Fruit fly (Drosophila melanogaster) whole organism, embryonic: ENCODE measurements around the gene Rh4.
A peak's percentile ranks its signal among the peaks of the same experiment; 100 is the strongest.

Source experiments
- Atf3 ChIP-seq: fragments of 200-800 bp; sonication (Bioruptor generic); optimal IDR thresholded peaks from 3 replicates; lab custom pipeline; 2016; ENCODE audit warnings: missing biosample characterization, missing genetic modification characterization
- Atf6 ChIP-seq: fragments of 200-800 bp; sonication (Bioruptor generic); IDR thresholded peaks from 2 replicates; pipeline ENCODE4 v1.3.6; 2022; ENCODE audit warnings: missing biosample characterization, missing genetic modification characterization
- B-H1 ChIP-seq: fragments of 200-800 bp; sonication (Bioruptor generic); IDR thresholded peaks from 3 replicates; pipeline ENCODE4 v1.3.6; 2022; ENCODE audit warnings: missing biosample characterization, missing genetic modification characterization
- CG10147 ChIP-seq: fragments of 200-800 bp; sonication (Bioruptor generic); optimal IDR thresholded peaks from 2 replicates; lab custom pipeline; 2019; ENCODE audit warnings: missing biosample characterization, mild to moderate bottlenecking, missing genetic modification characterization, moderate library complexity
- CG10543 ChIP-seq: fragments of 200-800 bp; sonication (Bioruptor generic); optimal IDR thresholded peaks from 3 replicates; lab custom pipeline; 2017; ENCODE audit warnings: missing biosample characterization, mild to moderate bottlenecking, missing genetic modification characterization, moderate library complexity
- CG10979 ChIP-seq: fragments of 200-800 bp; sonication (Bioruptor generic); optimal IDR thresholded peaks from 2 replicates; lab custom pipeline; 2018; ENCODE audit warnings: missing biosample characterization, mild to moderate bottlenecking, missing genetic modification characterization, moderate library complexity
- CG11504 ChIP-seq: fragments of 200-800 bp; sonication (Bioruptor generic); optimal IDR thresholded peaks from 3 replicates; lab custom pipeline; 2019; ENCODE audit warnings: missing biosample characterization, mild to moderate bottlenecking, missing genetic modification characterization, moderate library complexity
- CG13296 ChIP-seq: fragments of 200-800 bp; sonication (Bioruptor generic); optimal IDR thresholded peaks from 3 replicates; lab custom pipeline; 2018; ENCODE audit warnings: missing biosample characterization, mild to moderate bottlenecking, missing genetic modification characterization
- CG17359 ChIP-seq: fragments of 200-800 bp; sonication (Bioruptor generic); optimal IDR thresholded peaks from 3 replicates; lab custom pipeline; 2018; ENCODE audit warnings: missing biosample characterization, mild to moderate bottlenecking, missing genetic modification characterization, moderate library complexity
- CG2199 ChIP-seq: fragments of 200-800 bp; sonication (Bioruptor generic); IDR thresholded peaks from 3 replicates; pipeline ENCODE4 v1.3.6; 2022; ENCODE audit warnings: missing biosample characterization, missing genetic modification characterization
- CG34422 ChIP-seq: fragments of 200-800 bp; sonication (Bioruptor generic); IDR thresholded peaks from 3 replicates; pipeline ENCODE4 v1.3.6; 2022; ENCODE audit warnings: missing biosample characterization, missing genetic modification characterization
- CG6654 ChIP-seq: fragments of 200-800 bp; sonication (Bioruptor generic); optimal IDR thresholded peaks from 2 replicates; lab custom pipeline; 2017; ENCODE audit warnings: missing biosample characterization, mild to moderate bottlenecking, missing genetic modification characterization
- CG7839 ChIP-seq: fragments of 200-800 bp; sonication (Bioruptor generic); optimal IDR thresholded peaks from 3 replicates; lab custom pipeline; 2018; ENCODE audit warnings: missing biosample characterization, mild to moderate bottlenecking, missing genetic modification characterization, moderate library complexity
- CG7963 ChIP-seq: fragments of 200-800 bp; sonication (Bioruptor generic); IDR thresholded peaks from 3 replicates; pipeline ENCODE4 v1.3.6; 2022; ENCODE audit warnings: missing biosample characterization, missing genetic modification characterization; ENCODE audit not compliant: partially characterized antibody
- CG8290 ChIP-seq, 3 experiments: fragments of 200-800 bp; sonication (Bioruptor generic); optimal IDR thresholded peaks; 2 replicates each; lab custom pipeline; 2016 to 2019; ENCODE audit warnings: missing biosample characterization in 3 of 3, missing genetic modification characterization in 3 of 3, mild to moderate bottlenecking in 2 of 3, moderate library complexity in 1 of 3
- CTCF ChIP-seq: fragments of 200-800 bp; sonication (Bioruptor generic); optimal IDR thresholded peaks from 2 replicates; lab custom pipeline; 2017; ENCODE audit warnings: missing biosample characterization, mild to moderate bottlenecking, missing genetic modification characterization, moderate library complexity
- Dll ChIP-seq: fragments of 200-800 bp; sonication (Bioruptor generic); IDR thresholded peaks from 4 replicates; pipeline ENCODE4 v1.3.6; 2022; ENCODE audit warnings: missing biosample characterization, missing genetic modification characterization; ENCODE audit not compliant: partially characterized antibody
- Gug ChIP-seq: fragments of 200-800 bp; sonication (Bioruptor generic); IDR thresholded peaks from 4 replicates; pipeline ENCODE4 v1.3.6; 2022; ENCODE audit warnings: missing biosample characterization, missing genetic modification characterization
- HmgZ ChIP-seq: fragments of 200-800 bp; sonication (Bioruptor generic); optimal IDR thresholded peaks from 2 replicates; lab custom pipeline; 2018; ENCODE audit warnings: missing biosample characterization, mild to moderate bottlenecking, missing genetic modification characterization
- Med ChIP-seq: fragments of 200-800 bp; sonication (Bioruptor generic); peaks from one replicate; lab custom pipeline; 2016; ENCODE audit warnings: missing biosample characterization, missing genetic modification characterization, mild to moderate bottlenecking, inconsistent platforms, moderate library complexity
- Nf-YA ChIP-seq: fragments of 200-800 bp; sonication (Bioruptor generic); IDR thresholded peaks from 2 replicates; pipeline ENCODE4 v1.3.6; 2022; ENCODE audit warnings: missing biosample characterization, missing genetic modification characterization
- Ravus ChIP-seq: fragments of 200-800 bp; sonication (Bioruptor generic); IDR thresholded peaks from 2 replicates; pipeline ENCODE4 v1.3.6; 2022; ENCODE audit warnings: missing biosample characterization, missing genetic modification characterization
- Sox102F ChIP-seq: fragments of 200-800 bp; sonication (Bioruptor generic); optimal IDR thresholded peaks from 2 replicates; lab custom pipeline; 2018; ENCODE audit warnings: missing biosample characterization, mild to moderate bottlenecking, missing genetic modification characterization, moderate library complexity
- Taf1 ChIP-seq: fragments of 200-800 bp; sonication (Bioruptor generic); IDR thresholded peaks from 2 replicates; pipeline ENCODE4 v1.3.6; 2022; ENCODE audit warnings: missing biosample characterization, missing genetic modification characterization
- bbx ChIP-seq: fragments of 200-800 bp; sonication (Bioruptor generic); IDR thresholded peaks from 2 replicates; pipeline ENCODE4 v1.3.6; 2022; ENCODE audit warnings: missing biosample characterization, missing genetic modification characterization; ENCODE audit not compliant: partially characterized antibody
- bcd ChIP-seq: fragments of 200-800 bp; sonication (Bioruptor generic); optimal IDR thresholded peaks from 2 replicates; lab custom pipeline; 2017; ENCODE audit warnings: missing biosample characterization, mild to moderate bottlenecking, missing genetic modification characterization
- cg ChIP-seq: fragments of 200-800 bp; sonication (Bioruptor generic); optimal IDR thresholded peaks from 3 replicates; lab custom pipeline; 2019; ENCODE audit warnings: missing biosample characterization, mild to moderate bottlenecking, missing genetic modification characterization, moderate library complexity
- chinmo ChIP-seq: fragments of 200-800 bp; sonication (Bioruptor generic); IDR thresholded peaks from 4 replicates; pipeline ENCODE4 v1.3.6; 2022; ENCODE audit warnings: missing biosample characterization, missing genetic modification characterization; ENCODE audit not compliant: partially characterized antibody
- ci ChIP-seq: fragments of 200-800 bp; sonication (Bioruptor generic); IDR thresholded peaks from 3 replicates; pipeline ENCODE4 v1.3.6; 2022; ENCODE audit warnings: missing biosample characterization, missing genetic modification characterization
- cwo ChIP-seq: fragments of 200-800 bp; sonication (Bioruptor generic); optimal IDR thresholded peaks from 3 replicates; lab custom pipeline; 2017; ENCODE audit warnings: missing biosample characterization, missing genetic modification characterization, mild to moderate bottlenecking, moderate library complexity, missing genetic modification reagents
- dimm ChIP-seq: fragments of 200-800 bp; sonication (Bioruptor generic); IDR thresholded peaks from 2 replicates; pipeline ENCODE4 v1.3.6; 2022; ENCODE audit warnings: missing biosample characterization, missing genetic modification characterization
- hb ChIP-seq: fragments of 200-800 bp; sonication (Bioruptor generic); IDR thresholded peaks from 3 replicates; pipeline ENCODE4 v1.3.6; 2022; ENCODE audit warnings: missing biosample characterization, missing genetic modification characterization; ENCODE audit not compliant: partially characterized antibody
- inv ChIP-seq: fragments of 200-800 bp; sonication (Bioruptor generic); IDR thresholded peaks from 2 replicates; pipeline ENCODE4 v1.3.6; 2022; ENCODE audit warnings: missing biosample characterization, missing genetic modification characterization; ENCODE audit not compliant: partially characterized antibody
- lola ChIP-seq, 3 experiments: fragments of >200 bp in 2 of 3; fragments of 200-800 bp in 1 of 3; sonication (Bioruptor generic) in 1 of 3; optimal IDR thresholded peaks; 2 replicates each; lab custom pipeline; 2017 to 2019; ENCODE audit warnings: missing biosample characterization in 3 of 3, missing genetic modification characterization in 3 of 3, mild to moderate bottlenecking in 1 of 3, moderate library complexity in 1 of 3
- nerfin-1 ChIP-seq: fragments of 200-800 bp; sonication (Bioruptor generic); optimal IDR thresholded peaks from 3 replicates; lab custom pipeline; 2019; ENCODE audit warnings: missing biosample characterization, mild to moderate bottlenecking, missing genetic modification characterization, moderate library complexity
- nmo ChIP-seq: fragments of 200-800 bp; sonication (Bioruptor generic); optimal IDR thresholded peaks from 2 replicates; lab custom pipeline; 2018; ENCODE audit warnings: missing biosample characterization, mild to moderate bottlenecking, missing genetic modification characterization, moderate library complexity
- phol ChIP-seq: fragments of 200-800 bp; sonication (Bioruptor generic); optimal IDR thresholded peaks from 3 replicates; lab custom pipeline; 2018; ENCODE audit warnings: missing biosample characterization, mild to moderate bottlenecking, missing genetic modification characterization, moderate library complexity
- pnt ChIP-seq: fragments of 200-800 bp; sonication (Bioruptor generic); optimal IDR thresholded peaks from 3 replicates; lab custom pipeline; 2016; ENCODE audit warnings: missing biosample characterization, missing genetic modification characterization
- sc ChIP-seq, 3 experiments: fragments of >200 bp in 2 of 3; fragments of 200-800 bp in 1 of 3; sonication (Bioruptor generic) in 1 of 3; optimal IDR thresholded peaks; 2 replicates in 2 of 3; 3 replicates in 1 of 3; lab custom pipeline; 2017; ENCODE audit warnings: mild to moderate bottlenecking in 1 of 3, missing biosample characterization in 1 of 3, missing genetic modification characterization in 1 of 3, missing genetic modification reagents in 1 of 3
- sens ChIP-seq: fragments of 200-800 bp; sonication (Bioruptor generic); peaks from one replicate; lab custom pipeline; 2016; ENCODE audit warnings: missing biosample characterization, missing genetic modification characterization
- slbo ChIP-seq: fragments of 200-800 bp; sonication (Bioruptor generic); IDR thresholded peaks from 2 replicates; pipeline ENCODE4 v1.3.6; 2022; ENCODE audit warnings: missing biosample characterization, missing genetic modification characterization
- tap ChIP-seq: fragments of 200-800 bp; optimal IDR thresholded peaks from 3 replicates; lab custom pipeline; 2019; ENCODE audit warnings: missing biosample characterization, mild to moderate bottlenecking, missing genetic modification characterization, moderate library complexity
- tin ChIP-seq: fragments of 200-800 bp; sonication (Bioruptor generic); optimal IDR thresholded peaks from 3 replicates; lab custom pipeline; 2016; ENCODE audit warnings: missing biosample characterization, missing genetic modification characterization
- tna ChIP-seq: fragments of 200-800 bp; sonication (Bioruptor generic); IDR thresholded peaks from 2 replicates; pipeline ENCODE4 v1.3.6; 2022; ENCODE audit warnings: missing biosample characterization, missing genetic modification characterization; ENCODE audit not compliant: partially characterized antibody
- vfl ChIP-seq: fragments of 200-800 bp; sonication (Bioruptor generic); optimal IDR thresholded peaks from 2 replicates; lab custom pipeline; 2016; ENCODE audit warnings: missing biosample characterization, missing genetic modification characterization
- vvl ChIP-seq: fragments of 200-800 bp; sonication (Bioruptor generic); IDR thresholded peaks from 2 replicates; pipeline ENCODE4 v1.3.6; 2022; ENCODE audit warnings: missing biosample characterization, missing genetic modification characterization

Rh4 gene

DNA sequence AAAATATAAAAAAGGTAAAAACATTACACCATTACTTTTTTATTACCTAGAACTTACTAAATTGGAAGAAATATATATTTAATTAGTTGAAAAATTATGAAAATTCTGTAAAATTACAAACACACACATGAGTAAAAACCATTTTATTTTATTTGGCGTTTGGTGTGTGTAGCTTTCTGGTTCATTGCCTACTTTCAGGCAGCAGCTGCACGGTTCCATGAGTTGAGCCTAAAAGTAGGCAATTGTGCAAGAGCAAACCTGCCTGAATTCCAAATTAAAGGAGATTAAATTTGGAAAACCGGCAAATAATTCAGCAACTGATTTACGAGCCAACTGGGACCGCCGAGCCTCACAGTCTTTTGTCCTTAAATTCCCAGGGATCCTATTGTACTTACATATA is 13.2 kb upstream of the Rh4 start:
- no peak for TF ChIP-seq hb (GFP tag; lab: Robert Waterston, UW)
- TF ChIP-seq CG34422 (GFP tag; lab: Robert Waterston, UW) = no peak
- peak; percentile 74 for TF ChIP-seq cg (GFP tag; lab: Kevin White, UChicago)
- TF ChIP-seq CG10543 (GFP tag; lab: Kevin White, UChicago) = no peak
- TF ChIP-seq tna = no peak
- 0 out of 2 replicates have a peak, but pooled peaks have one; percentile 8 for TF ChIP-seq vvl (GFP tag; lab: Robert Waterston, UW)
- TF ChIP-seq CG2199 (GFP tag; lab: Robert Waterston, UW) = peak; percentile 86
- TF ChIP-seq CTCF = peak; percentile 80
- peak; percentile 9 for TF ChIP-seq HmgZ (tag; lab: Kevin White, UChicago)
- no peak for TF ChIP-seq CG8290 (GFP tag; optimal IDR thresholded peaks at IDR 0.05; lab: Kevin White, UChicago)
- TF ChIP-seq CG8290 (tag; optimal IDR thresholded peaks at IDR 0.05; lab: Kevin White, UChicago) = peak in 1 of 2 experiments; percentile 27
- 0 out of 2 replicates have a peak, but pooled peaks have one; percentile 16 for TF ChIP-seq bbx (GFP tag; lab: Robert Waterston, UW)
- TF ChIP-seq Ravus (GFP tag; lab: Robert Waterston, UW) = no peak
- TF ChIP-seq Taf1 (GFP tag; lab: Robert Waterston, UW) = no peak
- TF ChIP-seq Sox102F = no peak

dm6 chr3L:16873679-16874078 is 11.4 kb upstream of the Rh4 start:
- TF ChIP-seq chinmo (GFP tag; lab: Robert Waterston, UW) (0 out of 4 replicates have a peak, but pooled peaks have one; percentile 15), slbo (GFP tag; lab: Robert Waterston, UW) (0 out of 2 replicates have a peak, but pooled peaks have one; percentile 5), Med (GFP tag; lab: Kevin White, UChicago) (peak; percentile 15), Ravus (GFP tag; lab: Robert Waterston, UW) (no peak), Atf6 (GFP tag; lab: Robert Waterston, UW) (0 out of 2 replicates have a peak, but pooled peaks have one; percentile 22), sc (optimal IDR thresholded peaks at IDR 0.05; lab: Kevin White, UChicago) (no peak), sc (GFP tag; optimal IDR thresholded peaks at IDR 0.05; lab: Kevin White, UChicago) (no peak)

DNA sequence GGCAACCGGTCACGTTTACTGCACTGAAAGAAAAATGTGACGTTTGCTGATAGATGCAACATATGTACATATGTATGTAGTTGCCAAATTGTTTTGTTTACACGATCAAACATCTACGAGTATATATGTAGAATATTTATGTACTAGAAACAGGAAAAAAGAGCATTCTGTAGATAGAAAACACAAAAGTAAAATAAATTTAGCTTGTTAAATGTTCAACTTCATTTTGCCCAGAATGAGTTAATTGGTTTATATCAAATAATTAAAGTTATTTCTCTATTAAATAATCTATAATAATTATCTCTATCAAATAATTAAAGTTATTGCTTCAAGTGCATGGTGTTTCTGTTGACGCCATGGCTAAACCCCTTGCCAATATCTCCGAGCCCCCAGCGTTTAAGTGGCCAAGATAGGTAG is 10.8 kb upstream of the Rh4 start:
- TF ChIP-seq phol (tag; lab: Kevin White, UChicago) (peak; percentile 69), B-H1 (no peak), vfl (GFP tag; lab: Kevin White, UChicago) (no peak), nmo (GFP tag; lab: Kevin White, UChicago) (peak; percentile 57), bcd (GFP tag; lab: Kevin White, UChicago) (peak; percentile 24), Dll (GFP tag; lab: Robert Waterston, UW) (no peak), CG17359 (tag; lab: Kevin White, UChicago) (peak; percentile 30), CG7839 (tag; lab: Kevin White, UChicago) (peak; percentile 35), Nf-YA (0 out of 2 replicates have a peak, but pooled peaks have one; percentile 50), CG10979 (tag; lab: Kevin White, UChicago) (peak; percentile 59), CG6654 (GFP tag; lab: Kevin White, UChicago) (peak; percentile 25), CG13296 (GFP tag; lab: Kevin White, UChicago) (no peak), Gug (GFP tag; lab: Robert Waterston, UW) (no peak), dimm (no peak), cwo (GFP tag; lab: Kevin White, UChicago) (peak; percentile 62), CG7963 (GFP tag; lab: Robert Waterston, UW) (no peak), tin (GFP tag; lab: Kevin White, UChicago) (no peak), sens (GFP tag; lab: Kevin White, UChicago) (peak; percentile 86), lola (GFP tag; optimal IDR thresholded peaks at IDR 0.05; lab: Kevin White, UChicago) (no peak), ci (GFP tag; lab: Robert Waterston, UW) (no peak), nerfin-1 (tag; lab: Kevin White, UChicago) (peak; percentile 22), Atf3 (GFP tag; lab: Kevin White, UChicago) (no peak), pnt (GFP tag; lab: Kevin White, UChicago) (peak; percentile 24), CG10147 (peak; percentile 24), inv (GFP tag; lab: Robert Waterston, UW) (no peak), CG11504 (tag; lab: Kevin White, UChicago) (peak; percentile 52), tap (peak; percentile 34)
